Worm (Caenorhabditis elegans) whole organism, L4 larva: Measurements from ENCODE around the gene mogs-1.
A peak's percentile ranks its signal among the peaks of the same experiment; 100 is the strongest.

ENCODE experiments used
- F44E2.7 ChIP-seq: fragments of 200-800 bp; sonication (Bioruptor generic); IDR thresholded peaks from 2 replicates; pipeline ENCODE4 v2.1.2; 2022; ENCODE audit warnings: missing genetic modification characterization, missing compliant biosample characterization
- Y75B8A.6 ChIP-seq: fragments of 200-800 bp; sonication (Bioruptor generic); IDR thresholded peaks from 2 replicates; pipeline ENCODE4 v1.3.6; 2022; ENCODE audit warnings: missing genetic modification reagents, missing genetic modification characterization, missing compliant biosample characterization
- aha-1 ChIP-seq: fragments of 150-350 bp; peaks from one replicate; lab custom pipeline; 2014; ENCODE audit warnings: missing biosample characterization, missing genetic modification characterization
- aly-2 ChIP-seq: sonication (generic microtip); optimal IDR thresholded peaks from 2 replicates; lab custom pipeline; 2018; ENCODE audit warnings: missing biosample characterization, missing genetic modification characterization
- ceh-44 ChIP-seq: fragments of 200-800 bp; sonication (Bioruptor generic); IDR thresholded peaks from 2 replicates; pipeline ENCODE4 v1.3.6; 2022; ENCODE audit warnings: missing genetic modification reagents, missing genetic modification characterization, missing compliant biosample characterization
- ctbp-1 ChIP-seq: fragments of 200-800 bp; sonication (Bioruptor generic); IDR thresholded peaks from 2 replicates; pipeline ENCODE4 v1.3.6; 2022; ENCODE audit warnings: missing genetic modification reagents, missing genetic modification characterization, missing compliant biosample characterization
- daf-16 ChIP-seq, 3 experiments: sonication (generic microtip); optimal IDR thresholded peaks; 2 replicates each; lab custom pipeline; 2016 to 2017; ENCODE audit warnings: missing genetic modification characterization in 3 of 3, missing genetic modification reagents in 3 of 3, mild to moderate bottlenecking in 2 of 3, missing compliant biosample characterization in 2 of 3, missing biosample characterization in 1 of 3, moderate library complexity in 1 of 3
- dmd-6 ChIP-seq: fragments of 200-800 bp; sonication (Bioruptor generic); IDR thresholded peaks from 2 replicates; pipeline ENCODE4 v1.3.6; 2022; ENCODE audit warnings: missing genetic modification reagents, missing genetic modification characterization, missing compliant biosample characterization
- dve-1 ChIP-seq: sonication (generic microtip); optimal IDR thresholded peaks from 2 replicates; lab custom pipeline; 2017; ENCODE audit warnings: antibody characterized with exemption, mild to moderate bottlenecking, missing genetic modification characterization, missing compliant biosample characterization; ENCODE audit not compliant: insufficient read depth
- hlh-11 ChIP-seq: fragments of 200-800 bp; sonication (Bioruptor generic); optimal IDR thresholded peaks from 2 replicates; lab custom pipeline; 2018; ENCODE audit warnings: mild to moderate bottlenecking, missing genetic modification characterization, missing compliant biosample characterization
- hlh-30 ChIP-seq: sonication (generic microtip); optimal IDR thresholded peaks from 2 replicates; lab custom pipeline; 2017; ENCODE audit warnings: antibody characterized with exemption, mild to moderate bottlenecking, missing genetic modification characterization, missing compliant biosample characterization; ENCODE audit not compliant: insufficient read depth
- hmg-1.1 ChIP-seq: fragments of 200-800 bp; sonication (Bioruptor generic); IDR thresholded peaks from 2 replicates; pipeline ENCODE4 v1.3.6; 2022; ENCODE audit warnings: missing genetic modification reagents, missing genetic modification characterization, missing compliant biosample characterization
- jun-1 ChIP-seq: fragments of 150-350 bp; optimal IDR thresholded peaks from 2 replicates; lab custom pipeline; 2014; ENCODE audit warnings: missing biosample characterization, missing genetic modification reagents, missing genetic modification characterization
- lin-1 ChIP-seq: fragments of 200-800 bp; sonication (Bioruptor generic); IDR thresholded peaks from 2 replicates; pipeline ENCODE4 v1.3.6; 2022; ENCODE audit warnings: missing genetic modification reagents, missing genetic modification characterization, missing compliant biosample characterization
- lin-15B ChIP-seq: fragments of 150-350 bp; sonication (generic microtip); optimal IDR thresholded peaks from 3 replicates; lab custom pipeline; 2014; ENCODE audit warnings: missing biosample characterization, missing genetic modification characterization
- lir-3 ChIP-seq: sonication (generic microtip); optimal IDR thresholded peaks from 2 replicates; lab custom pipeline; 2016; ENCODE audit warnings: mild to moderate bottlenecking, missing genetic modification characterization, missing compliant biosample characterization
- mep-1 ChIP-seq: fragments of 150-350 bp; sonication (generic microtip); optimal IDR thresholded peaks from 3 replicates; lab custom pipeline; 2014; ENCODE audit warnings: missing biosample characterization, missing genetic modification characterization
- mxl-2 ChIP-seq: fragments of 200-800 bp; sonication (Bioruptor generic); conservative IDR thresholded peaks from 2 replicates; pipeline ENCODE4 v1.3.6; 2022; ENCODE audit warnings: missing genetic modification reagents, missing genetic modification characterization, missing compliant biosample characterization
- nhr-10 ChIP-seq: fragments of 150-350 bp; optimal IDR thresholded peaks from 2 replicates; lab custom pipeline; 2014; ENCODE audit warnings: missing biosample characterization, missing genetic modification characterization
- nhr-11 ChIP-seq: fragments of 150-350 bp; optimal IDR thresholded peaks from 2 replicates; lab custom pipeline; 2014; ENCODE audit warnings: missing biosample characterization, missing genetic modification characterization
- nhr-28 ChIP-seq: fragments of 150-350 bp; optimal IDR thresholded peaks from 2 replicates; lab custom pipeline; 2014; ENCODE audit warnings: missing biosample characterization, missing genetic modification characterization
- nhr-41 ChIP-seq: fragments of 200-800 bp; sonication (Bioruptor generic); IDR thresholded peaks from 2 replicates; pipeline ENCODE4 v1.3.6; 2022; ENCODE audit warnings: missing genetic modification reagents, missing genetic modification characterization, missing compliant biosample characterization
- nhr-48 ChIP-seq: sonication (generic microtip); optimal IDR thresholded peaks from 2 replicates; lab custom pipeline; 2016; ENCODE audit warnings: mild to moderate bottlenecking, missing genetic modification characterization, missing compliant biosample characterization
- nhr-6 ChIP-seq: fragments of 150-350 bp; optimal IDR thresholded peaks from 2 replicates; lab custom pipeline; 2014; ENCODE audit warnings: missing biosample characterization, missing genetic modification characterization
- nhr-76 ChIP-seq: fragments of 150-350 bp; optimal IDR thresholded peaks from 2 replicates; lab custom pipeline; 2014; ENCODE audit warnings: missing biosample characterization, missing genetic modification characterization
- nhr-77 ChIP-seq: fragments of 150-350 bp; optimal IDR thresholded peaks from 2 replicates; lab custom pipeline; 2014; ENCODE audit warnings: missing biosample characterization, missing genetic modification characterization
- pha-4 ChIP-seq, 2 experiments: fragments of 150-350 bp in 1 of 2; fragments of 200-800 bp in 1 of 2; sonication (Bioruptor generic) in 1 of 2; IDR thresholded peaks in 1 of 2; optimal IDR thresholded peaks in 1 of 2; 2 replicates each; pipeline versions ENCODE4 v1.3.6 to Lab custom; 2014 to 2022; ENCODE audit warnings: missing genetic modification characterization in 2 of 2, missing genetic modification reagents in 2 of 2, missing biosample characterization in 1 of 2, missing compliant biosample characterization in 1 of 2
- pqm-1 ChIP-seq: sonication (generic microtip); optimal IDR thresholded peaks from 2 replicates; lab custom pipeline; 2017; ENCODE audit warnings: missing biosample characterization, missing genetic modification characterization
- tag-97 ChIP-seq: fragments of 200-800 bp; sonication (Bioruptor generic); IDR thresholded peaks from 2 replicates; pipeline ENCODE4 v1.3.6; 2022; ENCODE audit warnings: missing genetic modification characterization, missing compliant biosample characterization
- tra-1 ChIP-seq: fragments of 200-800 bp; sonication (Bioruptor generic); IDR thresholded peaks from 2 replicates; pipeline ENCODE4 v1.3.6; 2022; ENCODE audit warnings: missing genetic modification reagents, missing genetic modification characterization, missing compliant biosample characterization
- unc-130 ChIP-seq: sonication (generic microtip); optimal IDR thresholded peaks from 2 replicates; lab custom pipeline; 2016; ENCODE audit warnings: missing genetic modification reagents, missing genetic modification characterization, missing compliant biosample characterization
- unc-62 ChIP-seq, 3 experiments: fragments of 150-350 bp in 1 of 3; sonication (generic microtip); optimal IDR thresholded peaks in 2 of 3; peaks in 1 of 3; 1 replicate in 1 of 3; 2 replicates in 2 of 3; lab custom pipeline; 2014 to 2017; ENCODE audit warnings: missing biosample characterization in 3 of 3, missing genetic modification characterization in 3 of 3, missing genetic modification reagents in 3 of 3, missing genotype in 1 of 3
- zfp-3 ChIP-seq: fragments of 200-800 bp; sonication (Bioruptor generic); conservative IDR thresholded peaks from 2 replicates; pipeline ENCODE4 v1.3.6; 2022; ENCODE audit warnings: missing genetic modification reagents, missing genetic modification characterization, missing compliant biosample characterization
- ztf-7 ChIP-seq: fragments of 150-350 bp; optimal IDR thresholded peaks from 2 replicates; lab custom pipeline; 2014; ENCODE audit warnings: missing biosample characterization, missing genetic modification characterization

The mogs-1 gene

DNA sequence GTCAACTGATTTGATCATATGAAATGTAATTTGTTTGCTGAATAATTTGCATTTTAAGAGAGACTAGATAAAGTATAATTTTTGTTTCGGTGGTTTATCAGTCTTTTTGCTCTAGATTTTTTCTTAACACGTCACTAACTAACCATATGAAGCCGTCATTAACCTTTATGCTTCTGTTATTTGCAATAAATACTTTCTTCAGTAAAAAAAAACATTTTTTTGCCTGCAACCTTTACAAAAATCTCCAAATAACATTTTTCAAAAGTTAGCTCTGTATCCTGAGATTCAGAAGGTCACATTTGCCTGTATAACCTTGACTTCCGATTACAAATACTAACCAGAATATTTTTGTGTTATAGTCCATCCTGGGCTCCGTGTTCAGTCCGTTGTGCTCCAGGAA is 51.0 kb downstream of the mogs-1 start:
- no peak for TF ChIP-seq nhr-76
- TF ChIP-seq aha-1 = peak; percentile 91
- TF ChIP-seq aly-2 = no peak
- no peak for TF ChIP-seq ceh-44
- TF ChIP-seq pha-4 (GFP tag; IDR thresholded peaks at IDR 0.05; lab: Robert Waterston, UW) = no peak
- no peak for TF ChIP-seq pha-4 (tag; optimal IDR thresholded peaks at IDR 0.05; lab: Kevin White, UChicago)
- TF ChIP-seq, all 104 proteins: peak for 1

DNA sequence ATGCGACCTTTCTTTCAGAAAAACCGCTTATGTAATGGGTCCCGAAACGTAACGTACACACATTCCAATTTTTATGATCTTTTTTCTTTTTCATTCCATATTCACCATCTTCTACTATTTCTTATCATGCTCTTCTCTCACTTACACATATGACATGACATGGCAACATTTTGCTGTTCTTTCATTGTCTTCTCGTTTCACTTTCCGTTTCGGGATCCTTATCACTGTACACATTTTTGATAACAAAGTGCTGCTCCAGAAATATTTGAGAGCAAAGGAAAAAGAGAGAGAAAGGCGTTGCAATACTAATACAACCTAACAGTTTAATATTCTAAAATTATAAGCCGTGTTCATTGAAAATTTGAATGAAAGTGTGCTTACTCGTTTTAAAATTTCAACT is 51.4 kb downstream of the mogs-1 start:
- no peak for TF ChIP-seq nhr-10 (tag; lab: Kevin White, UChicago)
- TF ChIP-seq unc-130 = no peak
- TF ChIP-seq hlh-30 (tag; lab: Kevin White, UChicago) = peak; percentile 30
- no peak for TF ChIP-seq zfp-3 (GFP tag; lab: Robert Waterston, UW)
- TF ChIP-seq nhr-6 (tag; lab: Kevin White, UChicago) = peak; percentile 13
- TF ChIP-seq nhr-77 (tag; lab: Kevin White, UChicago) = peak; percentile 47
- TF ChIP-seq hlh-11 (tag; lab: Kevin White, UChicago) = peak; percentile 86
- no peak for TF ChIP-seq tag-97
- TF ChIP-seq dve-1 (tag; lab: Kevin White, UChicago) = peak; percentile 74
- TF ChIP-seq daf-16 (GFP tag; optimal IDR thresholded peaks at IDR 0.05; lab: Kevin White, UChicago) = no peak
- peak; percentile 50 for TF ChIP-seq daf-16 (tag; optimal IDR thresholded peaks at IDR 0.05; lab: Kevin White, UChicago)
- TF ChIP-seq dmd-6 (GFP tag; lab: Robert Waterston, UW) = peak; percentile 89
- peak; percentile 99 for TF ChIP-seq pqm-1 (tag; lab: Kevin White, UChicago)
- TF ChIP-seq ctbp-1 (GFP tag; lab: Robert Waterston, UW) = no peak
- TF ChIP-seq nhr-48 = peak; percentile 2
- peak; percentile 59; the same call in 1 of the 2 replicates for TF ChIP-seq tra-1 (GFP tag; lab: Robert Waterston, UW)
- TF ChIP-seq nhr-28 (tag; lab: Kevin White, UChicago) = peak; percentile 90
- 0 out of 2 replicates have a peak, but pooled peaks have one; percentile 37 for TF ChIP-seq lin-1 (GFP tag; lab: Robert Waterston, UW)
- 0 out of 2 replicates have a peak, but pooled peaks have one; percentile 37 for TF ChIP-seq nhr-41 (GFP tag; lab: Robert Waterston, UW)
- peak; percentile 12 for TF ChIP-seq mep-1
- peak in 1 of 2 experiments; percentile 44 for TF ChIP-seq unc-62 (GFP tag; optimal IDR thresholded peaks at IDR 0.05 in 1 of 2; lab: Kevin White, UChicago)
- TF ChIP-seq unc-62 (tag; optimal IDR thresholded peaks at IDR 0.05; lab: Kevin White, UChicago) = no peak
- TF ChIP-seq nhr-11 = no peak
- TF ChIP-seq, all 104 proteins: peak for 15

ce11 chrIV:10966359-10966758 is 55.4 kb downstream of the mogs-1 start, which contains the start of the genes aqp-3 and Y69E1A.8:
TSS of gene aqp-3 (minus strand) at chrIV:10966459.
TSS of gene Y69E1A.8 (plus strand) at chrIV:10966604.
- TF ChIP-seq nhr-48 (no peak), daf-16 (GFP tag; optimal IDR thresholded peaks at IDR 0.05; lab: Kevin White, UChicago) (no peak), daf-16 (tag; optimal IDR thresholded peaks at IDR 0.05; lab: Kevin White, UChicago) (no peak), lin-1 (GFP tag; lab: Robert Waterston, UW) (no peak), hmg-1.1 (GFP tag; lab: Robert Waterston, UW) (no peak), tag-97 (no peak), nhr-11 (no peak), lin-15B (tag; lab: Kevin White, UChicago) (no peak), lir-3 (tag; lab: Kevin White, UChicago) (no peak), jun-1 (tag; lab: Kevin White, UChicago) (no peak), ztf-7 (tag; lab: Kevin White, UChicago) (no peak), mxl-2 (no peak), Y75B8A.6 (GFP tag; lab: Robert Waterston, UW) (no peak), F44E2.7 (GFP tag; lab: Robert Waterston, UW) (no peak)
